Fruit fly (Drosophila melanogaster): Measurements from ENCODE around the gene fipi.

The fipi gene

dm6 chr2L:4821319-4821717 is 27.5 kb upstream of the fipi start (continued):
- no peak for TF ChIP-seq CG3065 (GFP tag; optimal IDR thresholded peaks at IDR 0.05)
- peak; percentile 34 for TF ChIP-seq Ravus (GFP tag; IDR thresholded peaks at IDR 0.05)
- TF ChIP-seq ac (GFP tag; optimal IDR thresholded peaks at IDR 0.05) = no peak
- TF ChIP-seq CG12391 (tag; optimal IDR thresholded peaks at IDR 0.05) = peak; percentile 36
- no peak for TF ChIP-seq GATAe (GFP tag; conservative IDR thresholded peaks at IDR 0.05)
- peak; percentile 78 for TF ChIP-seq esg (GFP tag; conservative IDR thresholded peaks at IDR 0.05)
- peak; percentile 31; the same call in 2 of the 3 replicates for TF ChIP-seq B-H1 (GFP tag; IDR thresholded peaks at IDR 0.05)
- no peak for TF ChIP-seq CG1024 (GFP tag; IDR thresholded peaks at IDR 0.05)
- TF ChIP-seq Xrp1 (GFP tag; IDR thresholded peaks at IDR 0.05) = peak; percentile 77
- TF ChIP-seq dpn (GFP tag; optimal IDR thresholded peaks at IDR 0.05) = peak; percentile 20 to 73
- peak; percentile 42; the same call in 1 of the 2 replicates for TF ChIP-seq Rx (GFP tag; IDR thresholded peaks at IDR 0.05)
- peak; percentile 51; the same call in 1 of the 2 replicates for TF ChIP-seq al (GFP tag; IDR thresholded peaks at IDR 0.05)
- TF ChIP-seq ara (GFP tag; IDR thresholded peaks at IDR 0.05) = peak; percentile 57; the same call in 1 of the 2 replicates
- TF ChIP-seq CG3407 (GFP tag; optimal IDR thresholded peaks at IDR 0.05) = peak; percentile 26
- no peak for TF ChIP-seq Lpt (GFP tag; optimal IDR thresholded peaks at IDR 0.05)
- peak; percentile 71 for TF ChIP-seq CG2712 (tag; optimal IDR thresholded peaks at IDR 0.05)
- peak; percentile 69 for TF ChIP-seq CG3847 (GFP tag; IDR thresholded peaks at IDR 0.05)
- TF ChIP-seq Dref (GFP tag; IDR thresholded peaks at IDR 0.05) = no peak
- peak; percentile 1 for TF ChIP-seq Bteb2 (GFP tag; optimal IDR thresholded peaks at IDR 0.05)
- no peak for TF ChIP-seq ham (GFP tag; IDR thresholded peaks at IDR 0.05)
- TF ChIP-seq Fer1 (GFP tag; optimal IDR thresholded peaks at IDR 0.05) = peak; percentile 93
- TF ChIP-seq CG9932 (GFP tag; IDR thresholded peaks at IDR 0.05) = peak; percentile 73
- TF ChIP-seq crp (GFP tag; optimal IDR thresholded peaks at IDR 0.05) = peak in 1 of 2 experiments; percentile 14
- TF ChIP-seq btn (GFP tag; optimal IDR thresholded peaks at IDR 0.05) = peak; percentile 5
- TF ChIP-seq gce (GFP tag; IDR thresholded peaks at IDR 0.05) = 0 out of 3 replicates have a peak, but pooled peaks have one; percentile 36
- TF ChIP-seq pan (optimal IDR thresholded peaks at IDR 0.05) = no peak
- peak in 1 of 2 experiments; percentile 66 for TF ChIP-seq pan (GFP tag; optimal IDR thresholded peaks at IDR 0.05 in 1 of 2, IDR thresholded peaks at IDR 0.05 in 1 of 2)
- TF ChIP-seq CG4820 (GFP tag; optimal IDR thresholded peaks at IDR 0.05) = peak; percentile 52
- TF ChIP-seq CG14050 (GFP tag; IDR thresholded peaks at IDR 0.05) = peak; percentile 57
- peak; percentile 56 for TF ChIP-seq CG4404 (GFP tag; IDR thresholded peaks at IDR 0.05)
- TF ChIP-seq seq (GFP tag; IDR thresholded peaks at IDR 0.05) = peak; percentile 64
- no peak for TF ChIP-seq hkb (optimal IDR thresholded peaks at IDR 0.05)
- peak; percentile 73 for TF ChIP-seq hkb (GFP tag; IDR thresholded peaks at IDR 0.05)
- peak; percentile 19 for TF ChIP-seq maf-S (GFP tag; optimal IDR thresholded peaks at IDR 0.05)
- peak; percentile 17 for TF ChIP-seq gcm (GFP tag; optimal IDR thresholded peaks at IDR 0.05)
- peak; percentile 34 for TF ChIP-seq CG9437 (GFP tag; optimal IDR thresholded peaks at IDR 0.05)
- peak; percentile 31 for TF ChIP-seq CHES-1-like (GFP tag; optimal IDR thresholded peaks at IDR 0.05)
- no peak for TF ChIP-seq cato (GFP tag; optimal IDR thresholded peaks at IDR 0.05; ENCODE audit: borderline replicate concordance)
- TF ChIP-seq Trl (optimal IDR thresholded peaks at IDR 0.05) = no peak
- TF ChIP-seq Trl (GFP tag; optimal IDR thresholded peaks at IDR 0.05) = peak; percentile 50
- TF ChIP-seq trh (GFP tag; optimal IDR thresholded peaks at IDR 0.05) = no peak
- TF ChIP-seq Abd-B (GFP tag; optimal IDR thresholded peaks at IDR 0.05) = peak; percentile 51
- TF ChIP-seq dmrt99B (tag; optimal IDR thresholded peaks at IDR 0.05) = peak; percentile 85
- TF ChIP-seq CG15601 (tag; optimal IDR thresholded peaks at IDR 0.05) = peak; percentile 57
- no peak for TF ChIP-seq repo (GFP tag; optimal IDR thresholded peaks at IDR 0.05)
- no peak for TF ChIP-seq salm (tag; optimal IDR thresholded peaks at IDR 0.05)
- TF ChIP-seq org-1 (GFP tag; optimal IDR thresholded peaks at IDR 0.05) = peak; percentile 61
- no peak for TF ChIP-seq pzg (GFP tag; optimal IDR thresholded peaks at IDR 0.05)
- no peak for TF ChIP-seq HmgD (GFP tag; optimal IDR thresholded peaks at IDR 0.05)
- peak; percentile 83 for TF ChIP-seq CG18262 (tag; optimal IDR thresholded peaks at IDR 0.05)
- TF ChIP-seq danr (GFP tag; IDR thresholded peaks at IDR 0.05) = 0 out of 2 replicates have a peak, but pooled peaks have one; percentile 28
- peak; percentile 55; the same call in 1 of the 3 replicates for TF ChIP-seq Mrtf (GFP tag; IDR thresholded peaks at IDR 0.05)
- no peak for TF ChIP-seq CG18011 (GFP tag; optimal IDR thresholded peaks at IDR 0.05)
